Worm (Caenorhabditis elegans): ENCODE data around the gene act-2.

act-2 gene

DNA sequence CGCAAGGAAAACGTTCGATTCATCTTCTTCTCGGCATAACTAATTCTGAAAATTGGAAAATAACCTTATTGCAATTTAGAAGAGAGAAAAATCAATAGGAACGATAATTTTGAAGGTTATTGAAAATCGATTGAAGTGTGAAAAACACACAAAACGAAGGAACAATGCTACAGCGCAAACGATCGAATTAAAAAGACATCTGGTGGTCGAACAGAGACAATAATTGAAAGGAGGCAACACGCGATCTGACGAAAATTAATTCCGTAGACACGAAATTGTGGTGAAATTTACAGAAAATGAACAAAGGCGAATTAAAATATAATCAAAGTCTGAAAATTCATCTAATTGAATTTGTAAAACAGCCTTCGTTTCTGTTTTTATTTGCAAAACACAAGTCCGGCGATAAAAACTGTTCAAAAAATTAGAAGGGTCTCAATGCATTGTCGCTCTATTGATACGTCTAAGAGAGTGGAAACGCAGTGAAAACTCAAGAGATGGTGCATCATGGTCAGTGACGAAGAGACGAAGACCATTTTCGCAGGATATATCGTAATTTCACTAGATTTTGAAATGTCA, 38.5 kb downstream of the act-2 start, which contains the start of gene pak-2 (continued):
- no peak for TF ChIP-seq elt-4 (tag; optimal IDR thresholded peaks at IDR 0.05)
- TF ChIP-seq unc-42 (tag; optimal IDR thresholded peaks at IDR 0.05): peak; percentile 92
- TF ChIP-seq hlh-8 (tag; optimal IDR thresholded peaks at IDR 0.05): peak; percentile 83
- TF ChIP-seq fkh-10 (GFP tag; optimal IDR thresholded peaks at IDR 0.05): no peak
- TF ChIP-seq ceh-19 (GFP tag; optimal IDR thresholded peaks at IDR 0.05): peak; percentile 59
- TF ChIP-seq pqm-1 (tag; optimal IDR thresholded peaks at IDR 0.05): peak; percentile 64
- TF ChIP-seq pha-4 (tag; optimal IDR thresholded peaks at IDR 0.05): no peak
- no peak for TF ChIP-seq pat-9 (tag; optimal IDR thresholded peaks at IDR 0.05)
- TF ChIP-seq rnt-1 (tag; optimal IDR thresholded peaks at IDR 0.05): peak; percentile 94
- TF ChIP-seq lim-6 (tag; optimal IDR thresholded peaks at IDR 0.05): peak; percentile 92
- TF ChIP-seq ceh-9 (tag; optimal IDR thresholded peaks at IDR 0.05): no peak
- TF ChIP-seq T23F11.4 (GFP tag; optimal IDR thresholded peaks at IDR 0.05): peak; percentile 55
- peak; percentile 54 for TF ChIP-seq nfya-1 (tag; optimal IDR thresholded peaks at IDR 0.05)
- peak; percentile 34 for TF ChIP-seq dmd-4 (tag; optimal IDR thresholded peaks at IDR 0.05; ENCODE audit: borderline replicate concordance)
- no peak for TF ChIP-seq sox-2 (GFP tag; IDR thresholded peaks at IDR 0.05)
- no peak for TF ChIP-seq ama-1 (optimal IDR thresholded peaks at IDR 0.05)
- no peak for TF ChIP-seq ceh-22 (tag; optimal IDR thresholded peaks at IDR 0.05)
- peak; percentile 97 for TF ChIP-seq ets-4 (tag; optimal IDR thresholded peaks at IDR 0.05)
- TF ChIP-seq elt-2 (tag; optimal IDR thresholded peaks at IDR 0.05): peak; percentile 90
- peak; percentile 0 for TF ChIP-seq sox-4 (tag; optimal IDR thresholded peaks at IDR 0.05)
- no peak for TF ChIP-seq ceh-24 (tag; optimal IDR thresholded peaks at IDR 0.05)
- peak; percentile 77 for TF ChIP-seq ahr-1 (tag; optimal IDR thresholded peaks at IDR 0.05)
- no peak for TF ChIP-seq hlh-30 (tag; optimal IDR thresholded peaks at IDR 0.05; ENCODE audit: insufficient read depth)
- TF ChIP-seq Y22D7AL.16 (tag; optimal IDR thresholded peaks at IDR 0.05): no peak

DNA sequence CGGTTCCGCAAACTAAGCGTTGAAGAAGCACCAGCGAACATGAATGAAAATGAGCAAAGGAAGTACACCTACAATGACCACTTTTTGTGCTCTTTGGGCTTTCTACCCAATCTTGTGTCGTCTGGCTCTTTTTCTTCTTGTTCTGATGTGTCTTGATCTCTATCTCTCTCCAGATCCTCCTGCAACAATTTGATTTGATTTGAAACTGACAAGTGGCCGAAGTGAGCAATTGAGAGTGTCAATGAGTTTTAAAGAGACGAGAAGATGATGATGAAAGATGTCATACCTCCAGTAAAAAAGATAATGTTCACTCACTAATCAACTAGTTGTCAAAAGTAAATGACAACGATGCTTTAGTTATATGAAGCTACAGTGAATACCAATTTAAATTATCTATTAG, 43.2 kb downstream of the act-2 start, which contains the start of gene pptr-2:
pptr-2 (minus strand) TSS at position 184 of the 400 bp plus-strand sequence.
- TF ChIP-seq ceh-9 (tag; optimal IDR thresholded peaks at IDR 0.05) (no peak), unc-55 (GFP tag; optimal IDR thresholded peaks at IDR 0.05) (peak; percentile 92), ets-4 (tag; optimal IDR thresholded peaks at IDR 0.05) (no peak), rnt-1 (tag; optimal IDR thresholded peaks at IDR 0.05) (peak; percentile 32)

DNA sequence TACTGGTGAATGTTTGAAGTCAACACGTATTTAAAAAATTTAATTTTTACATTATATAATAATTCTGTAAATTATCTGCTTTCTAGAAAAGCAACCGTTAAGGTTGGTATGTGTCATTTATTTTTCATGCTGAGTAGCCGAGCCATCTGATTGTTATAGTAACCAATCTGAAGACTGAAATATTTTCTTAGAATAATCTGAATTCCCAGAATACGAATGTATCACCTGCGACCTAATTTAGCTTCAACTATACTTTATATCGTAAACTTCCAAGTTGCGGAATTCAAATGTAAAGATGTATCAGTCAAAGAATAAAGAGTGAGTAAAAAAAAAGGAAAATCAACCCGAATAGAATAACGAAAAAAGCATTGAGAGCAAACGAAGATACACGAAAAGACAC, 44.7 kb downstream of the act-2 start:
- no peak for TF ChIP-seq hlh-30 (tag; optimal IDR thresholded peaks at IDR 0.05; ENCODE audit: insufficient read depth)
- TF ChIP-seq fkh-6 (tag; optimal IDR thresholded peaks at IDR 0.05): no peak
- no peak for TF ChIP-seq sdc-2 (tag; optimal IDR thresholded peaks at IDR 0.05)
- TF ChIP-seq che-1 (tag; optimal IDR thresholded peaks at IDR 0.05): no peak
- TF ChIP-seq T23F11.4 (GFP tag; optimal IDR thresholded peaks at IDR 0.05): no peak
- TF ChIP-seq unc-86 (tag; optimal IDR thresholded peaks at IDR 0.05): no peak
- no peak for TF ChIP-seq ceh-45 (GFP tag; IDR thresholded peaks at IDR 0.05)
- no peak for TF ChIP-seq ahr-1 (tag; optimal IDR thresholded peaks at IDR 0.05)
- no peak for TF ChIP-seq K09A11.1 (tag; optimal IDR thresholded peaks at IDR 0.05; ENCODE audit: insufficient read depth)
- TF ChIP-seq ceh-34 (tag; optimal IDR thresholded peaks at IDR 0.05): no peak
- no peak for TF ChIP-seq K02D7.2 (tag; optimal IDR thresholded peaks at IDR 0.05)
- TF ChIP-seq zip-5 (tag; optimal IDR thresholded peaks at IDR 0.05): no peak
- no peak for TF ChIP-seq tbx-2 (tag; optimal IDR thresholded peaks at IDR 0.05)
- no peak for TF ChIP-seq ceh-6 (GFP tag; optimal IDR thresholded peaks at IDR 0.05)
- no peak for TF ChIP-seq nhr-11 (tag; optimal IDR thresholded peaks at IDR 0.05)
- TF ChIP-seq pat-9 (tag; optimal IDR thresholded peaks at IDR 0.05): no peak

ce11 chrV:11030675-11031074, 47.3 kb downstream of the act-2 start:
- TF ChIP-seq pax-1 (tag; optimal IDR thresholded peaks at IDR 0.05) (no peak), ets-4 (tag; optimal IDR thresholded peaks at IDR 0.05) (no peak), sox-2 (GFP tag; IDR thresholded peaks at IDR 0.05) (no peak), Y22D7AL.16 (tag; optimal IDR thresholded peaks at IDR 0.05) (no peak), ceh-2 (tag; optimal IDR thresholded peaks at IDR 0.05) (no peak), dmd-4 (tag; optimal IDR thresholded peaks at IDR 0.05; ENCODE audit: borderline replicate concordance) (no peak), ahr-1 (tag; optimal IDR thresholded peaks at IDR 0.05) (no peak)

Measured in whole organism, late embryonic.